Worm (Caenorhabditis elegans) whole organism, early embryonic: ENCODE results near the gene rpl-28.

Source experiments
- B0310.2 ChIP-seq: sonication (generic microtip); optimal IDR thresholded peaks from 2 replicates; lab custom pipeline; 2016; ENCODE audit warnings: mild to moderate bottlenecking, missing genetic modification characterization, missing compliant biosample characterization
- F13C5.2 ChIP-seq: sonication (generic microtip); optimal IDR thresholded peaks from 2 replicates; lab custom pipeline; 2017; ENCODE audit warnings: mild to moderate bottlenecking, missing genetic modification characterization, inconsistent platforms, missing compliant biosample characterization
- aly-1 ChIP-seq: sonication (generic microtip); optimal IDR thresholded peaks from 2 replicates; lab custom pipeline; 2016; ENCODE audit warnings: missing genetic modification characterization, missing compliant biosample characterization
- ama-1 ChIP-seq: fragments of 150-350 bp; optimal IDR thresholded peaks from 2 replicates; lab custom pipeline; 2014
- ceh-13 ChIP-seq: fragments of 200-800 bp; sonication (Bioruptor generic); optimal IDR thresholded peaks from 2 replicates; lab custom pipeline; 2018; ENCODE audit warnings: mild to moderate bottlenecking, missing genetic modification characterization, missing compliant biosample characterization
- ceh-36 ChIP-seq: sonication (generic microtip); optimal IDR thresholded peaks from 2 replicates; lab custom pipeline; 2016; ENCODE audit warnings: missing genetic modification characterization, inconsistent platforms, missing compliant biosample characterization
- ets-7 ChIP-seq: sonication (generic microtip); optimal IDR thresholded peaks from 2 replicates; lab custom pipeline; 2016; ENCODE audit warnings: missing genotype, missing genetic modification characterization, missing compliant biosample characterization
- flt-1 ChIP-seq: fragments of 200-800 bp; sonication (Bioruptor generic); IDR thresholded peaks from 2 replicates; pipeline ENCODE4 v1.3.6; 2022; ENCODE audit warnings: missing genetic modification characterization, missing compliant biosample characterization
- hmbx-1 ChIP-seq: sonication (generic microtip); optimal IDR thresholded peaks from 2 replicates; lab custom pipeline; 2016; ENCODE audit warnings: mild to moderate bottlenecking, missing genetic modification characterization, missing compliant biosample characterization
- hmg-4 ChIP-seq: fragments of 200-800 bp; sonication (Bioruptor generic); optimal IDR thresholded peaks from 2 replicates; lab custom pipeline; 2018; ENCODE audit warnings: mild to moderate bottlenecking, missing genetic modification characterization, missing compliant biosample characterization
- hnd-1 ChIP-seq: sonication (generic microtip); optimal IDR thresholded peaks from 2 replicates; lab custom pipeline; 2016; ENCODE audit warnings: missing genetic modification characterization, missing compliant biosample characterization
- pes-1 ChIP-seq: fragments of 200-800 bp; sonication (Bioruptor generic); IDR thresholded peaks from 2 replicates; pipeline ENCODE4 v1.3.6; 2022; ENCODE audit warnings: missing genetic modification reagents, missing genetic modification characterization, missing compliant biosample characterization
- scrt-1 ChIP-seq: fragments of 200-800 bp; sonication (Bioruptor generic); IDR thresholded peaks from 2 replicates; pipeline ENCODE4 v1.3.6; 2022; ENCODE audit warnings: missing genetic modification characterization, missing compliant biosample characterization
- sea-1 ChIP-seq: fragments of 200-800 bp; sonication (Bioruptor generic); conservative IDR thresholded peaks from 2 replicates; pipeline ENCODE4 v1.3.6; 2022; ENCODE audit warnings: missing genetic modification characterization, missing compliant biosample characterization
- tbx-11 ChIP-seq: fragments of 200-800 bp; sonication (Bioruptor generic); IDR thresholded peaks from 2 replicates; pipeline ENCODE4 v1.3.6; 2022; ENCODE audit warnings: missing genetic modification characterization, missing compliant biosample characterization
- tbx-37 ChIP-seq: fragments of 200-800 bp; sonication (Bioruptor generic); conservative IDR thresholded peaks from 2 replicates; pipeline ENCODE4 v1.3.6; 2022; ENCODE audit warnings: missing genetic modification reagents, missing genetic modification characterization, missing compliant biosample characterization
- tra-4 ChIP-seq: sonication (generic microtip); optimal IDR thresholded peaks from 2 replicates; lab custom pipeline; 2017; ENCODE audit warnings: missing genetic modification characterization, missing compliant biosample characterization

rpl-28 gene

DNA sequence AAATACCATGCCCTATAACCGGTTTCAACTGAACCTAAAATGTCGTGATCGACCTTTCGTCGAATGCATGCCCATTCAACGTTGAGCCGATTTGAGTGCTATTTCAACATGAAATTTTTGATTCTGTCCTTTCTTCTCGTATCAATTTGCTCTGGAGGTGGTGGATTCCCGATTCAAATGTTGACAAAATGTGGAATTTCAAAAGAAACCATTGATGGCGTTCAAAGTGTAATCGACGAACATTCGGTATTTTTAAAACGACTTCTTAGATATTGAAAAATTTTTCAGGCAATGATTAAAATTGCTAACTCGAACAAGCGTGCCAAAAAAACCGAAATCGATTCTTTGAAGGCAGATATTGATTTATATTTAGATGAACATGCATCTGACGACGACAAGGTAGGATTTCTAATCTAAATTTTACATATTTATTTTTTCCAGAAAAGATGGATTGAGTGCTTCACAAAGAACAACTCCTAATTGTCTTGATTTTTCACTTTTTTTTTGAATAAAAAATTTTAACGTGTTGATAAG is 741 bp downstream of the rpl-28 start, which contains the start of gene R11D1.13:
TSS of gene R11D1.13 (plus strand) at position 51 of the 534 bp plus-strand sequence.
- no peak for TF ChIP-seq hmbx-1 (tag; lab: Kevin White, UChicago)
- no peak for TF ChIP-seq B0310.2 (tag; lab: Kevin White, UChicago)
- no peak for TF ChIP-seq aly-1 (tag; lab: Kevin White, UChicago)
- TF ChIP-seq hmg-4 (GFP tag; lab: Kevin White, UChicago), result no peak
- TF ChIP-seq tbx-37, result no peak
- TF ChIP-seq ets-7 (tag; lab: Kevin White, UChicago), result no peak
- TF ChIP-seq pes-1 (GFP tag; lab: Robert Waterston, UW), result no peak
- no peak for TF ChIP-seq flt-1 (GFP tag; lab: Robert Waterston, UW)
- TF ChIP-seq ceh-36 (tag; lab: Kevin White, UChicago), result no peak
- TF ChIP-seq scrt-1 (GFP tag; lab: Robert Waterston, UW), result no peak
- no peak for TF ChIP-seq sea-1 (GFP tag; lab: Robert Waterston, UW)

DNA sequence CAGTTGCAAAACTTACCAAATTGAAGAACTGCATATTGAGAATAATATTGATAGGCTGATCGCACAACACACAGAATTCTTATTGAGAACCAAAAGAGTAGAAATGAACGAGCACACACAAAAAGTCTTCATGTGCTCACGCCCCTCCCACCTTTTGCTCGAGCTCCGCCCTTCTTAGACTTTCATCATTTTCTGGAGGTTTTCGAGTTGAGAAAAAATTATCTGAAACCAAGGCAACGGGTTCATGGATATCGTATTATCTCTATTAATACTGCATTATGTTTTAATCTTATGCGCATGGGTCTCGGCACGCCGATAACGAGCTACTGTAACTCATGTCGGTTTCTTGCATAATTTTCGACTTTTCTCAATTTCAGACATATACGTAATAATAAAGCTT is 2.0 kb downstream of the rpl-28 start, which contains the start of gene R11D1.12:
TSS of gene R11D1.12 (minus strand) at position 101 of the 400 bp plus-strand sequence.
- no peak for TF ChIP-seq ceh-13 (GFP tag; lab: Kevin White, UChicago)

DNA sequence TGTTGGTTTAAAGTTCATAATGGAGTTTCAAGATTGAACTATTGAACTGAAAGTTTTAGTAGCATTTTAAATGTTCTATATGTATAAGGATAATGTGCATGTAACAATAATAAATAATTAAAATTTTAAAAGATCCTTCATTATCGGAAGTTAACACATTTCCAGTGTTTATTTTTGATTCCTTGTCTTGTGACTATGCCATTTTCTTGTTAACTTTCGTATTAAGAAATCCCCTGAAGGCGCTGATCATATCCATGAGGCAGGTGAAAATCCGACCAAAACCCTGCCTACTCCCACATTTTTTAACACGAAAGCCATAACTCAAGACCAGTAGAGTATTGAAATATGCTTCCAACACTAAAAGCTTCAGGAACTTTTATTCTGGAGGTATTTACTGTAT is 8.2 kb downstream of the rpl-28 start, which contains the start of gene R11D1.7:
TSS of gene R11D1.7 (plus strand) at position 301 of the 400 bp plus-strand sequence.
- TF ChIP-seq flt-1 (GFP tag; lab: Robert Waterston, UW), result no peak
- no peak for TF ChIP-seq ceh-13 (GFP tag; lab: Kevin White, UChicago)
- no peak for TF ChIP-seq F13C5.2
- TF ChIP-seq pes-1 (GFP tag; lab: Robert Waterston, UW), result no peak
- no peak for TF ChIP-seq sea-1 (GFP tag; lab: Robert Waterston, UW)
- no peak for TF ChIP-seq tbx-11 (GFP tag; lab: Robert Waterston, UW)
- TF ChIP-seq ceh-36 (tag; lab: Kevin White, UChicago), result no peak
- TF ChIP-seq B0310.2 (tag; lab: Kevin White, UChicago), result no peak
- no peak for TF ChIP-seq ama-1
- no peak for TF ChIP-seq hmbx-1 (tag; lab: Kevin White, UChicago)
- no peak for TF ChIP-seq hnd-1
- TF ChIP-seq tra-4 (tag; lab: Kevin White, UChicago), result no peak
- TF ChIP-seq ets-7 (tag; lab: Kevin White, UChicago), result no peak
- no peak for TF ChIP-seq scrt-1 (GFP tag; lab: Robert Waterston, UW)
- no peak for TF ChIP-seq hmg-4 (GFP tag; lab: Kevin White, UChicago)
- TF ChIP-seq aly-1 (tag; lab: Kevin White, UChicago), result no peak
- no peak for TF ChIP-seq tbx-37

DNA sequence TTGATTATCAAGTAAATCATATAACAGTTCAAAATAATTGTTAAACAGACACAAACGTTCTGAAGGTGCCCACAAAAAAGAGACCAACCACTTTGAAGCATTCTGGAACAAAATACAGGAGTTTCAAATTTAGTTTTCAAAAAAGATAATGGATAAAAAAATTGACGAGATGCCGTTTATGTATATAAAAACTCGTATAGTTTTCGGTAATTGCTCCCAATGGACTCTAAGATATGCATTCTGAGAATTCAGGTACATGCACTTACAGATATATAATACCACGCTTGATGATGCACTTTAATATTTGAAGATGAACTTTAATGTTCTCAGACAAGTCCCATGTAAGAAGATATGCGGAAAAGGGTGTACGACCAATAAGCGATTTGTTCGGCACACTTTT is 9.3 kb downstream of the rpl-28 start, which contains the start of gene str-181:
TSS of gene str-181 (minus strand) at position 101 of the 400 bp plus-strand sequence.
- TF ChIP-seq aly-1 (tag; lab: Kevin White, UChicago) (no peak), tra-4 (tag; lab: Kevin White, UChicago) (no peak), ama-1 (no peak), B0310.2 (tag; lab: Kevin White, UChicago) (no peak)

DNA sequence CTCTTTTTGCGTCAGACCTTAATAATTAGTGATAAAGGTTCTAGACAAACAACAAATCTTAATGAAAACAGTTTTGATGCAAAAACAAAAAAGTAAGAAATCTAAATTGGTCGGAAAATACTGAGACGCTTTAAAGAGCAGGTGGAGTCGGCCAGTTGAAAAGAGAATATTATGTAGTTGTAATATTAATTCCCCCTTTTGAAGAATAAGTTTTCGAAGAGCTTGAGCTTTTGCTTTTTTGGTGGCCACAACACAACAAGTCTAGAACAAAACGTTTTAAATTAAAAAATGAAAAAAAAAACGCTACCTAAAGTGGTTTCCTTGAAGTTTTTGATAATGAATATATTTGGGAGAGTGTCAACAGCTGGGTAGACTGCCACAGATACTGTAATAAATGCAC is 11.5 kb downstream of the rpl-28 start, which contains the start of gene str-178:
TSS of gene str-178 (minus strand) at position 101 of the 400 bp plus-strand sequence.
- TF ChIP-seq tbx-11 (GFP tag; lab: Robert Waterston, UW) (no peak), flt-1 (GFP tag; lab: Robert Waterston, UW) (no peak), sea-1 (GFP tag; lab: Robert Waterston, UW) (no peak), pes-1 (GFP tag; lab: Robert Waterston, UW) (no peak), ama-1 (no peak), aly-1 (tag; lab: Kevin White, UChicago) (no peak), ceh-13 (GFP tag; lab: Kevin White, UChicago) (no peak), ets-7 (tag; lab: Kevin White, UChicago) (no peak), scrt-1 (GFP tag; lab: Robert Waterston, UW) (no peak), B0310.2 (tag; lab: Kevin White, UChicago) (no peak), tra-4 (tag; lab: Kevin White, UChicago) (no peak), tbx-37 (no peak), ceh-36 (tag; lab: Kevin White, UChicago) (no peak)

DNA sequence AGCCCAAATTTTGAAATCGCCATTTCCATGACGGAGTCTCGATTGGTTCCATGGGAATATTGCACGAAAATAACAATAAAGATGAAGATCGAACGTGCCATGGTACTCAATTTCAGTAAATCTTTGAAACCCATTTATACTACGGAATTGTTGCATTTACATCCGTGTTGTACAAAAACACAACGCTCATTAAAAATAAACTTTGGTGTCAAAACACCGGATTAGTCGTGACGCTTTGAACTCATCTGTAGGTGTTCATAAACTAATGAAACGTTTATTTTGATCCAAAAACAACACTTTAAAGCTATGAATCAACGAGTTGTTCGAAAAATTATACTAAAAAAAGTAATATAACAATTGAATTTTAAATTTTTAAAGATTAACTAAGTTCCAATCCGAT is 13.8 kb downstream of the rpl-28 start, which contains the start of gene R11D1.4:
TSS of gene R11D1.4 (minus strand) at position 101 of the 400 bp plus-strand sequence.
- TF ChIP-seq hmg-4 (GFP tag; lab: Kevin White, UChicago) (no peak), ceh-36 (tag; lab: Kevin White, UChicago) (no peak), B0310.2 (tag; lab: Kevin White, UChicago) (no peak), tra-4 (tag; lab: Kevin White, UChicago) (no peak), hnd-1 (no peak), aly-1 (tag; lab: Kevin White, UChicago) (no peak), sea-1 (GFP tag; lab: Robert Waterston, UW) (no peak), ceh-13 (GFP tag; lab: Kevin White, UChicago) (no peak), F13C5.2 (no peak), flt-1 (GFP tag; lab: Robert Waterston, UW) (no peak), scrt-1 (GFP tag; lab: Robert Waterston, UW) (no peak), ets-7 (tag; lab: Kevin White, UChicago) (no peak), tbx-11 (GFP tag; lab: Robert Waterston, UW) (no peak), tbx-37 (no peak), pes-1 (GFP tag; lab: Robert Waterston, UW) (no peak), ama-1 (no peak), hmbx-1 (tag; lab: Kevin White, UChicago) (no peak)

DNA sequence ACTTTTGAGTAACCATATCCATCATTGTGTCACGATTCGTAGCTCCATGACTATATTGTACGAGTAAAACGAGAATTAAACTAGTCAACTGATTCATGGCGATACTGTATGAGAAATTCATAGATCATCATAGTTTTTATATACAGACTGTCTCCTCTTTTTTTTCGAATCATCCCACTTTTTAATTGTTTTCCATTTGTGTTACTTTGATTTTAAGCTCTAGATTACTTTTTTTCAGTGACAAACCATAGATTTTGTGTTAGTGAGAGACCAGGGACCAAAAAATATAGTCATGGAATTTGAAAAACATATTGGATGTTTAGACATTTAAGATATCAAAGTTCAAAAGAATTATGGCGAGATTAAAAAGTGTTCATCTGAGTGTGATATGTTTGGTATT is 15.9 kb downstream of the rpl-28 start, which contains the start of gene R11D1.3:
TSS of gene R11D1.3 (minus strand) at position 101 of the 400 bp plus-strand sequence.
- no peak for TF ChIP-seq F13C5.2
- TF ChIP-seq hmbx-1 (tag; lab: Kevin White, UChicago), result no peak
- no peak for TF ChIP-seq ama-1
- TF ChIP-seq tbx-11 (GFP tag; lab: Robert Waterston, UW), result no peak
- TF ChIP-seq ceh-36 (tag; lab: Kevin White, UChicago), result no peak
- TF ChIP-seq sea-1 (GFP tag; lab: Robert Waterston, UW), result no peak
- no peak for TF ChIP-seq hmg-4 (GFP tag; lab: Kevin White, UChicago)
- TF ChIP-seq aly-1 (tag; lab: Kevin White, UChicago), result no peak
